Worm (Caenorhabditis elegans): ENCODE measurements around the gene F33H12.1.
A peak's percentile ranks its signal among the peaks of the same experiment; 100 is the strongest.
"Not testable (repeated sequence)": the region's sequence is repeated elsewhere in the genome, so short reads cannot be mapped to it uniquely, and the experiment has no call there.

The F33H12.1 gene

ce11 chrII:2570384-2570964 is 29.8 kb upstream of the F33H12.1 start:
- TF ChIP-seq che-1 (tag; optimal IDR thresholded peaks at IDR 0.05) (peak; percentile 65), hlh-13 (GFP tag; optimal IDR thresholded peaks at IDR 0.05) (peak; percentile 35), pha-2 (tag; optimal IDR thresholded peaks at IDR 0.05) (peak; percentile 89), ahr-1 (tag; optimal IDR thresholded peaks at IDR 0.05) (peak; percentile 63), ztf-16 (tag; optimal IDR thresholded peaks at IDR 0.05) (peak; percentile 27), K02D7.2 (tag; optimal IDR thresholded peaks at IDR 0.05) (peak; percentile 67), ttx-3 (tag; optimal IDR thresholded peaks at IDR 0.05) (peak; percentile 76), lin-11 (tag; optimal IDR thresholded peaks at IDR 0.05) (peak; percentile 41), gmeb-2 (tag; optimal IDR thresholded peaks at IDR 0.05) (peak; percentile 62), madf-2 (tag; optimal IDR thresholded peaks at IDR 0.05) (peak; percentile 61), sox-4 (tag; optimal IDR thresholded peaks at IDR 0.05) (peak; percentile 32), elt-2 (tag; optimal IDR thresholded peaks at IDR 0.05) (peak; percentile 24), Y22D7AL.16 (tag; optimal IDR thresholded peaks at IDR 0.05) (peak; percentile 36), unc-3 (tag; optimal IDR thresholded peaks at IDR 0.05) (peak; percentile 30)
- TF ChIP-seq unc-3 (GFP tag; conservative IDR thresholded peaks at IDR 0.05), result not testable (repeated sequence)

ce11 chrII:2578216-2578615 is 22.1 kb upstream of the F33H12.1 start:
- TF ChIP-seq pag-3 (tag; optimal IDR thresholded peaks at IDR 0.05; ENCODE audit: borderline replicate concordance), result no peak
- TF ChIP-seq K02D7.2 (tag; optimal IDR thresholded peaks at IDR 0.05), result no peak
- TF ChIP-seq lin-11 (tag; optimal IDR thresholded peaks at IDR 0.05), result no peak
- TF ChIP-seq pax-1 (tag; optimal IDR thresholded peaks at IDR 0.05), result no peak
- no peak for TF ChIP-seq dmd-4 (tag; optimal IDR thresholded peaks at IDR 0.05; ENCODE audit: borderline replicate concordance)
- no peak for TF ChIP-seq pha-2 (tag; optimal IDR thresholded peaks at IDR 0.05)
- no peak for TF ChIP-seq ahr-1 (tag; optimal IDR thresholded peaks at IDR 0.05)
- no peak for TF ChIP-seq fkh-6 (tag; optimal IDR thresholded peaks at IDR 0.05)
- TF ChIP-seq ceh-31 (tag; optimal IDR thresholded peaks at IDR 0.05), result no peak
- TF ChIP-seq nfya-1 (tag; optimal IDR thresholded peaks at IDR 0.05), result no peak
- TF ChIP-seq C08G9.2 (tag; optimal IDR thresholded peaks at IDR 0.05), result no peak
- TF ChIP-seq nhr-232 (tag; optimal IDR thresholded peaks at IDR 0.05), result no peak
- no peak for TF ChIP-seq ceh-45 (GFP tag; IDR thresholded peaks at IDR 0.05)

ce11 chrII:2583044-2583443 is 17.2 kb upstream of the F33H12.1 start, which contains the start of gene sri-74:
sri-74 (minus strand) TSS chrII:2583144.
- TF ChIP-seq madf-2 (tag; optimal IDR thresholded peaks at IDR 0.05), result no peak
- no peak for TF ChIP-seq K09A11.1 (tag; optimal IDR thresholded peaks at IDR 0.05; ENCODE audit: insufficient read depth)
- no peak for TF ChIP-seq hlh-15 (tag; optimal IDR thresholded peaks at IDR 0.05)
- TF ChIP-seq pax-1 (tag; optimal IDR thresholded peaks at IDR 0.05), result no peak
- TF ChIP-seq ceh-19 (GFP tag; optimal IDR thresholded peaks at IDR 0.05), result no peak
- no peak for TF ChIP-seq C38D4.7 (GFP tag; optimal IDR thresholded peaks at IDR 0.05)
- TF ChIP-seq ahr-1 (tag; optimal IDR thresholded peaks at IDR 0.05), result no peak
- TF ChIP-seq syd-9 (tag; optimal IDR thresholded peaks at IDR 0.05), result no peak
- TF ChIP-seq hlh-6 (tag; optimal IDR thresholded peaks at IDR 0.05), result no peak
- TF ChIP-seq pat-9 (tag; optimal IDR thresholded peaks at IDR 0.05), result no peak
- no peak for TF ChIP-seq elt-4 (tag; optimal IDR thresholded peaks at IDR 0.05)
- TF ChIP-seq sox-2 (GFP tag; IDR thresholded peaks at IDR 0.05), result no peak
- TF ChIP-seq ceh-45 (GFP tag; IDR thresholded peaks at IDR 0.05), result no peak
- no peak for TF ChIP-seq ceh-6 (GFP tag; optimal IDR thresholded peaks at IDR 0.05)
- TF ChIP-seq hlh-30 (tag; optimal IDR thresholded peaks at IDR 0.05; ENCODE audit: insufficient read depth), result no peak
- TF ChIP-seq fkh-6 (tag; optimal IDR thresholded peaks at IDR 0.05), result no peak
- no peak for TF ChIP-seq nfya-1 (tag; optimal IDR thresholded peaks at IDR 0.05)

- TF ChIP-seq tbx-2 (tag; optimal IDR thresholded peaks at IDR 0.05) (no peak), ceh-19 (GFP tag; optimal IDR thresholded peaks at IDR 0.05) (no peak), ceh-48 (tag; optimal IDR thresholded peaks at IDR 0.05) (no peak), tbx-7 (tag; optimal IDR thresholded peaks at IDR 0.05) (no peak), Y22D7AL.16 (tag; optimal IDR thresholded peaks at IDR 0.05) (no peak), sox-4 (tag; optimal IDR thresholded peaks at IDR 0.05) (no peak), rnt-1 (tag; optimal IDR thresholded peaks at IDR 0.05) (no peak), ceh-2 (tag; optimal IDR thresholded peaks at IDR 0.05) (no peak), elt-2 (tag; optimal IDR thresholded peaks at IDR 0.05) (no peak), ceh-45 (GFP tag; IDR thresholded peaks at IDR 0.05) (no peak), elt-4 (tag; optimal IDR thresholded peaks at IDR 0.05) (no peak), hlh-30 (tag; optimal IDR thresholded peaks at IDR 0.05; ENCODE audit: insufficient read depth) (no peak), ahr-1 (tag; optimal IDR thresholded peaks at IDR 0.05) (no peak), ceh-22 (tag; optimal IDR thresholded peaks at IDR 0.05) (no peak), zip-5 (tag; optimal IDR thresholded peaks at IDR 0.05) (no peak), odd-2 (tag; optimal IDR thresholded peaks at IDR 0.05) (no peak), sdc-2 (tag; optimal IDR thresholded peaks at IDR 0.05) (no peak), pha-2 (tag; optimal IDR thresholded peaks at IDR 0.05) (no peak), pros-1 (tag; optimal IDR thresholded peaks at IDR 0.05) (no peak), ets-4 (tag; optimal IDR thresholded peaks at IDR 0.05) (no peak)
Observed at ce11 chrII:2585493-2585892, 14.8 kb upstream of the F33H12.1 start, which contains the start of gene sri-36. sri-36 (minus strand) TSS chrII:2585593.

Data from whole organism, late embryonic.